Fruit fly (Drosophila melanogaster) whole organism, embryonic: Measurements from ENCODE around the gene CG4364.

Experiments
- BEAF-32 ChIP-seq: fragments of 200-800 bp; sonication (Bioruptor generic); optimal IDR thresholded peaks from 3 replicates; lab custom pipeline; 2017; ENCODE audit warnings: missing biosample characterization, missing genetic modification characterization, mild to moderate bottlenecking, moderate library complexity, missing genetic modification reagents
- Blimp-1 ChIP-seq: fragments of 200-800 bp; sonication (Bioruptor generic); optimal IDR thresholded peaks from 3 replicates; lab custom pipeline; 2018; ENCODE audit warnings: missing biosample characterization, missing genetic modification characterization, mild to moderate bottlenecking, moderate library complexity, missing genetic modification reagents
- CG10274 ChIP-seq: fragments of 200-800 bp; sonication (Bioruptor generic); optimal IDR thresholded peaks from 3 replicates; lab custom pipeline; 2017; ENCODE audit warnings: missing biosample characterization, mild to moderate bottlenecking, missing genetic modification characterization
- CG10979 ChIP-seq: fragments of 200-800 bp; sonication (Bioruptor generic); optimal IDR thresholded peaks from 2 replicates; lab custom pipeline; 2018; ENCODE audit warnings: missing biosample characterization, mild to moderate bottlenecking, missing genetic modification characterization, moderate library complexity
- CG11723 ChIP-seq: fragments of 200-800 bp; sonication (Bioruptor generic); optimal IDR thresholded peaks from 2 replicates; lab custom pipeline; 2017; ENCODE audit warnings: missing biosample characterization, mild to moderate bottlenecking, missing genetic modification characterization
- CG1233 ChIP-seq: fragments of 200-800 bp; sonication (Bioruptor generic); optimal IDR thresholded peaks from 4 replicates; lab custom pipeline; 2018; ENCODE audit warnings: missing biosample characterization, mild to moderate bottlenecking, missing genetic modification characterization
- CG12391 ChIP-seq: fragments of 200-800 bp; sonication (Bioruptor generic); optimal IDR thresholded peaks from 3 replicates; lab custom pipeline; 2018; ENCODE audit warnings: missing biosample characterization, mild to moderate bottlenecking, missing genetic modification characterization, moderate library complexity
- CG12942 ChIP-seq: fragments of 200-800 bp; sonication (Bioruptor generic); optimal IDR thresholded peaks from 3 replicates; lab custom pipeline; 2016; ENCODE audit warnings: missing biosample characterization, missing genetic modification characterization
- CG14441 ChIP-seq: fragments of 200-800 bp; sonication (Bioruptor generic); IDR thresholded peaks from 2 replicates; pipeline ENCODE4 v1.3.6; 2022; ENCODE audit warnings: missing biosample characterization, missing genetic modification characterization
- CG14710 ChIP-seq: fragments of 200-800 bp; sonication (Bioruptor generic); optimal IDR thresholded peaks from 3 replicates; lab custom pipeline; 2019; ENCODE audit warnings: missing biosample characterization, mild to moderate bottlenecking, missing genetic modification characterization, moderate library complexity
- CG15269 ChIP-seq: fragments of 200-800 bp; sonication (Bioruptor generic); optimal IDR thresholded peaks from 2 replicates; lab custom pipeline; 2018; ENCODE audit warnings: missing biosample characterization, mild to moderate bottlenecking, missing genetic modification characterization, moderate library complexity
- CG15514 ChIP-seq: fragments of 200-800 bp; sonication (Bioruptor generic); optimal IDR thresholded peaks from 3 replicates; lab custom pipeline; 2017; ENCODE audit warnings: missing biosample characterization, missing genetic modification characterization, mild to moderate bottlenecking, moderate library complexity, missing genetic modification reagents
- CG17359 ChIP-seq: fragments of 200-800 bp; sonication (Bioruptor generic); optimal IDR thresholded peaks from 3 replicates; lab custom pipeline; 2018; ENCODE audit warnings: missing biosample characterization, mild to moderate bottlenecking, missing genetic modification characterization, moderate library complexity
- CG1792 ChIP-seq: fragments of 200-800 bp; sonication (Bioruptor generic); optimal IDR thresholded peaks from 2 replicates; lab custom pipeline; 2016; ENCODE audit warnings: missing biosample characterization, missing genetic modification characterization
- CG2678 ChIP-seq: fragments of 200-800 bp; sonication (Bioruptor generic); optimal IDR thresholded peaks from 3 replicates; lab custom pipeline; 2019; ENCODE audit warnings: missing biosample characterization, mild to moderate bottlenecking, missing genetic modification characterization, moderate library complexity
- CG2875 ChIP-seq: fragments of 200-800 bp; sonication (Bioruptor generic); optimal IDR thresholded peaks from 2 replicates; lab custom pipeline; 2017; ENCODE audit warnings: missing biosample characterization, mild to moderate bottlenecking, missing genetic modification characterization, missing genetic modification reagents
- CG30403 ChIP-seq: fragments of 200-800 bp; sonication (Bioruptor generic); optimal IDR thresholded peaks from 3 replicates; lab custom pipeline; 2016; ENCODE audit warnings: missing biosample characterization, missing genetic modification characterization
- CG31441 ChIP-seq: fragments of 200-800 bp; sonication (Bioruptor generic); IDR thresholded peaks from 2 replicates; pipeline ENCODE4 v1.3.6; 2022; ENCODE audit warnings: missing biosample characterization, missing genetic modification characterization
- CG32767 ChIP-seq: fragments of 200-800 bp; sonication (Bioruptor generic); IDR thresholded peaks from 2 replicates; pipeline ENCODE4 v1.3.6; 2022; ENCODE audit warnings: missing biosample characterization, missing genetic modification characterization
- CG34224 ChIP-seq: fragments of 200-800 bp; sonication (Bioruptor generic); IDR thresholded peaks from 3 replicates; pipeline ENCODE4 v1.3.6; 2022; ENCODE audit warnings: missing biosample characterization, missing genetic modification characterization; ENCODE audit not compliant: partially characterized antibody
- CG4282 ChIP-seq: fragments of 200-800 bp; sonication (Bioruptor generic); optimal IDR thresholded peaks from 2 replicates; lab custom pipeline; 2016; ENCODE audit warnings: missing biosample characterization, missing genetic modification characterization
- CG4820 ChIP-seq: fragments of 200-800 bp; sonication (Bioruptor generic); optimal IDR thresholded peaks from 3 replicates; lab custom pipeline; 2016; ENCODE audit warnings: missing biosample characterization, missing genetic modification characterization
- CG7271 ChIP-seq: fragments of 200-800 bp; sonication (Bioruptor generic); optimal IDR thresholded peaks from 2 replicates; lab custom pipeline; 2018; ENCODE audit warnings: missing biosample characterization, mild to moderate bottlenecking, missing genetic modification characterization, moderate library complexity
- CG7556 ChIP-seq: fragments of 200-800 bp; sonication (Bioruptor generic); optimal IDR thresholded peaks from 2 replicates; lab custom pipeline; 2017; ENCODE audit warnings: missing biosample characterization, mild to moderate bottlenecking, missing genetic modification characterization
- CG7928 ChIP-seq: fragments of 200-800 bp; sonication (Bioruptor generic); optimal IDR thresholded peaks from 2 replicates; lab custom pipeline; 2017; ENCODE audit warnings: missing biosample characterization, mild to moderate bottlenecking, missing genetic modification characterization
- Chrac-16 ChIP-seq: fragments of 200-800 bp; sonication (Bioruptor generic); optimal IDR thresholded peaks from 3 replicates; lab custom pipeline; 2016; ENCODE audit warnings: missing biosample characterization, missing genetic modification characterization
- Dbx ChIP-seq: fragments of 200-800 bp; sonication (Bioruptor generic); IDR thresholded peaks from 3 replicates; pipeline ENCODE4 v1.3.6; 2022; ENCODE audit warnings: missing biosample characterization, missing genetic modification characterization
- Elba2 ChIP-seq: fragments of 200-800 bp; sonication (Bioruptor generic); optimal IDR thresholded peaks from 3 replicates; lab custom pipeline; 2016; ENCODE audit warnings: missing biosample characterization, missing genetic modification characterization
- Hr51 ChIP-seq, 2 experiments: fragments of 200-800 bp; sonication (Bioruptor generic); optimal IDR thresholded peaks; 2 replicates in 1 of 2; 3 replicates in 1 of 2; lab custom pipeline; 2016 to 2018; ENCODE audit warnings: missing biosample characterization in 2 of 2, missing genetic modification characterization in 2 of 2, mild to moderate bottlenecking in 1 of 2, moderate library complexity in 1 of 2
- Lpt ChIP-seq: fragments of >200 bp; optimal IDR thresholded peaks from 2 replicates; lab custom pipeline; 2018; ENCODE audit warnings: missing biosample characterization, missing genetic modification characterization
- Meics ChIP-seq: fragments of 200-800 bp; sonication (Bioruptor generic); optimal IDR thresholded peaks from 2 replicates; lab custom pipeline; 2017; ENCODE audit warnings: missing biosample characterization, mild to moderate bottlenecking, missing genetic modification characterization
- Pdp1 ChIP-seq, 2 experiments: fragments of 200-800 bp; sonication (Bioruptor generic); optimal IDR thresholded peaks; 3 replicates each; lab custom pipeline; 2016; ENCODE audit warnings: missing biosample characterization in 2 of 2, missing genetic modification characterization in 2 of 2, mild to moderate bottlenecking in 1 of 2, moderate library complexity in 1 of 2
- Sox100B ChIP-seq: fragments of 200-800 bp; sonication (Bioruptor generic); optimal IDR thresholded peaks from 3 replicates; lab custom pipeline; 2018; ENCODE audit warnings: missing biosample characterization, mild to moderate bottlenecking, missing genetic modification characterization
- Ssrp ChIP-seq: fragments of 200-800 bp; sonication (Bioruptor generic); optimal IDR thresholded peaks from 2 replicates; lab custom pipeline; 2018; ENCODE audit warnings: missing biosample characterization, mild to moderate bottlenecking, missing genetic modification characterization, moderate library complexity
- dmrt99B ChIP-seq: fragments of 200-800 bp; sonication (Bioruptor generic); optimal IDR thresholded peaks from 2 replicates; lab custom pipeline; 2018; ENCODE audit warnings: missing biosample characterization, mild to moderate bottlenecking, missing genetic modification characterization, moderate library complexity
- dysf ChIP-seq: fragments of 200-800 bp; sonication (Bioruptor generic); IDR thresholded peaks from 3 replicates; pipeline ENCODE4 v1.3.6; 2022; ENCODE audit warnings: missing biosample characterization, missing genetic modification characterization
- ind ChIP-seq: fragments of 200-800 bp; sonication (Bioruptor generic); optimal IDR thresholded peaks from 3 replicates; lab custom pipeline; 2016; ENCODE audit warnings: missing biosample characterization, missing genetic modification characterization
- inv ChIP-seq: fragments of 200-800 bp; sonication (Bioruptor generic); IDR thresholded peaks from 2 replicates; pipeline ENCODE4 v1.3.6; 2022; ENCODE audit warnings: missing biosample characterization, missing genetic modification characterization; ENCODE audit not compliant: partially characterized antibody
- nau ChIP-seq: fragments of 200-800 bp; sonication (Bioruptor generic); optimal IDR thresholded peaks from 3 replicates; lab custom pipeline; 2017; ENCODE audit warnings: missing biosample characterization, mild to moderate bottlenecking, missing genetic modification characterization, missing genetic modification reagents
- nmo ChIP-seq: fragments of 200-800 bp; sonication (Bioruptor generic); optimal IDR thresholded peaks from 2 replicates; lab custom pipeline; 2018; ENCODE audit warnings: missing biosample characterization, mild to moderate bottlenecking, missing genetic modification characterization, moderate library complexity
- onecut ChIP-seq: fragments of 200-800 bp; sonication (Bioruptor generic); IDR thresholded peaks from 2 replicates; pipeline ENCODE4 v1.3.6; 2022; ENCODE audit warnings: missing biosample characterization, missing genetic modification characterization
- phol ChIP-seq: fragments of 200-800 bp; sonication (Bioruptor generic); optimal IDR thresholded peaks from 3 replicates; lab custom pipeline; 2018; ENCODE audit warnings: missing biosample characterization, mild to moderate bottlenecking, missing genetic modification characterization, moderate library complexity
- prd ChIP-seq, 3 experiments: fragments of >200 bp in 2 of 3; fragments of 200-800 bp in 1 of 3; sonication (Bioruptor generic) in 1 of 3; optimal IDR thresholded peaks in 2 of 3; IDR thresholded peaks in 1 of 3; 2 replicates in 2 of 3; 3 replicates in 1 of 3; pipeline versions ENCODE4 v1.3.6 to Lab custom; 2017 to 2022; ENCODE audit warnings: missing biosample characterization in 1 of 3, missing genetic modification characterization in 1 of 3
- ttk ChIP-seq: fragments of 200-800 bp; sonication (Bioruptor generic); IDR thresholded peaks from 2 replicates; pipeline ENCODE4 v2.1.2; 2022; ENCODE audit warnings: missing biosample characterization, missing genetic modification characterization
- unpg ChIP-seq: fragments of 200-800 bp; sonication (Bioruptor generic); optimal IDR thresholded peaks from 3 replicates; lab custom pipeline; 2018; ENCODE audit warnings: missing biosample characterization, mild to moderate bottlenecking, missing genetic modification characterization, moderate library complexity

The CG4364 gene

DNA sequence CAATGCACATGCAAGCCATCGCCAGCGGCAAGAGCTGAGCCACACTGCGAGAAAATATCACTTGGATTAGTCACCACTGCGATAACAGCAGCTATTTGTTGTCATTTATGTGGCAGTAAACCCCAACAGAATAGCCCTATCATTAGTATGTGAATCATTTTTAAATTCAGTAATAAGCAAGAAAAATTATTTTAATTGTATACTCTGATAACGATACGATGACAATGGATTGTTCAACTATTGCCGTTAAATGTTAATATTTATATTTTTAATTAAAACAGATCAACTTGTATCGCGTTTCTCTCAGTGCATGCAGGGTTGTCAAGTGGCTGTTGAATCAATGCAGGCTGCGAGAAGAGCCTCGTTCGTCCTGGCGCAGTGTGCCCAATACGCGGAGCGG lies 26.7 kb upstream of the CG4364 start (continued):
- TF ChIP-seq ttk = peak; percentile 31; the same call in 1 of the 2 replicates
- peak; percentile 11 for TF ChIP-seq CG4820 (GFP tag; lab: Kevin White, UChicago)
- TF ChIP-seq CG17359 (tag; lab: Kevin White, UChicago) = peak; percentile 32
- 0 out of 2 replicates have a peak, but pooled peaks have one; percentile 11 for TF ChIP-seq onecut (GFP tag; lab: Robert Waterston, UW)
- TF ChIP-seq CG1792 (GFP tag; lab: Kevin White, UChicago) = no peak
- no peak for TF ChIP-seq CG11723 (GFP tag; lab: Kevin White, UChicago)
- no peak for TF ChIP-seq prd (optimal IDR thresholded peaks at IDR 0.05; lab: Kevin White, UChicago)
- peak; percentile 13; the same call in 1 of the 3 replicates for TF ChIP-seq prd (GFP tag; IDR thresholded peaks at IDR 0.05; lab: Robert Waterston, UW)
- TF ChIP-seq CG14441 (GFP tag; lab: Robert Waterston, UW) = peak; percentile 29; the same call in 1 of the 2 replicates
- 0 out of 3 replicates have a peak, but pooled peaks have one; percentile 17 for TF ChIP-seq dysf (GFP tag; lab: Robert Waterston, UW)
- TF ChIP-seq Sox100B (GFP tag; lab: Kevin White, UChicago) = no peak
- TF ChIP-seq CG34224 (GFP tag; lab: Robert Waterston, UW) = no peak
- TF ChIP-seq BEAF-32 (GFP tag; lab: Kevin White, UChicago) = no peak
- TF ChIP-seq ind (GFP tag; lab: Kevin White, UChicago) = peak; percentile 13
- TF ChIP-seq Meics (GFP tag; lab: Kevin White, UChicago) = peak; percentile 17
- no peak for TF ChIP-seq CG4282
- no peak for TF ChIP-seq CG7271 (tag; lab: Kevin White, UChicago)
- no peak for TF ChIP-seq CG1233 (GFP tag; lab: Kevin White, UChicago)
- TF ChIP-seq unpg = peak; percentile 22
- TF ChIP-seq nmo (GFP tag; lab: Kevin White, UChicago) = peak; percentile 25
- TF ChIP-seq Dbx (GFP tag; lab: Robert Waterston, UW) = 0 out of 3 replicates have a peak, but pooled peaks have one; percentile 14
- TF ChIP-seq Pdp1 (GFP tag; optimal IDR thresholded peaks at IDR 0.05; lab: Kevin White, UChicago) = no peak
- peak; percentile 34 for TF ChIP-seq phol (tag; lab: Kevin White, UChicago)
- TF ChIP-seq Lpt (GFP tag; lab: Kevin White, UChicago) = no peak
- peak; percentile 19 for TF ChIP-seq Ssrp (tag; lab: Kevin White, UChicago)
- TF ChIP-seq Elba2 = no peak
- TF ChIP-seq Chrac-16 (GFP tag; lab: Kevin White, UChicago) = no peak
- peak; percentile 11 for TF ChIP-seq CG15514 (GFP tag; lab: Kevin White, UChicago)
- TF ChIP-seq CG12391 (tag; lab: Kevin White, UChicago) = peak; percentile 3
- TF ChIP-seq CG7928 (GFP tag; lab: Kevin White, UChicago) = no peak
- TF ChIP-seq CG14710 = no peak
- TF ChIP-seq CG30403 (GFP tag; lab: Kevin White, UChicago) = peak; percentile 35
- no peak for TF ChIP-seq inv (GFP tag; lab: Robert Waterston, UW)
- no peak for TF ChIP-seq CG12942 (GFP tag; lab: Kevin White, UChicago)
- no peak for TF ChIP-seq CG10274 (GFP tag; lab: Kevin White, UChicago)
- TF ChIP-seq dmrt99B (tag; lab: Kevin White, UChicago) = peak; percentile 45
- TF ChIP-seq CG32767 = no peak
- TF ChIP-seq CG2875 (GFP tag; lab: Kevin White, UChicago) = no peak
- peak; percentile 37 for TF ChIP-seq CG2678
- peak in 1 of 2 experiments; percentile 49 for TF ChIP-seq Hr51 (GFP tag; optimal IDR thresholded peaks at IDR 0.05; lab: Kevin White, UChicago)
- TF ChIP-seq nau (GFP tag; lab: Kevin White, UChicago) = no peak
- peak; percentile 13 for TF ChIP-seq CG10979 (tag; lab: Kevin White, UChicago)
- TF ChIP-seq CG7556 (GFP tag; lab: Kevin White, UChicago) = peak; percentile 14
- peak; percentile 10 for TF ChIP-seq CG15269 (tag; lab: Kevin White, UChicago)
- TF ChIP-seq CG31441 (GFP tag; lab: Robert Waterston, UW) = peak; percentile 45; the same call in 1 of the 2 replicates
- TF ChIP-seq Blimp-1 (GFP tag; lab: Kevin White, UChicago) = peak; percentile 8
